Worm (Caenorhabditis elegans) whole organism, L2 larva: ENCODE data around the gene lpr-7.
A peak's percentile ranks its signal among the peaks of the same experiment; 100 is the strongest.

Experiments used
- C34F6.9 ChIP-seq: fragments of 150-350 bp; optimal IDR thresholded peaks from 2 replicates; lab custom pipeline; 2014; ENCODE audit warnings: missing biosample characterization, missing genetic modification characterization
- F13H6.1 ChIP-seq: sonication (generic microtip); optimal IDR thresholded peaks from 2 replicates; lab custom pipeline; 2016; ENCODE audit warnings: missing genetic modification characterization, missing compliant biosample characterization
- R02D3.7 ChIP-seq: fragments of 150-350 bp; optimal IDR thresholded peaks from 2 replicates; lab custom pipeline; 2014; ENCODE audit warnings: missing biosample characterization, missing genetic modification characterization
- Y55F3AM.14 ChIP-seq: fragments of 200-800 bp; sonication (Bioruptor generic); optimal IDR thresholded peaks from 2 replicates; lab custom pipeline; 2018; ENCODE audit warnings: mild to moderate bottlenecking, missing genetic modification characterization, missing compliant biosample characterization
- ZK546.5 ChIP-seq: sonication (generic microtip); optimal IDR thresholded peaks from 2 replicates; lab custom pipeline; 2017; ENCODE audit warnings: missing biosample characterization, missing genetic modification characterization
- alr-1 ChIP-seq: fragments of 150-350 bp; optimal IDR thresholded peaks from 2 replicates; lab custom pipeline; 2014; ENCODE audit warnings: missing biosample characterization, missing genetic modification characterization
- ama-1 ChIP-seq: fragments of 150-350 bp; optimal IDR thresholded peaks from 2 replicates; lab custom pipeline; 2018; ENCODE audit warnings: inconsistent platforms
- blmp-1 ChIP-seq: sonication (generic microtip); optimal IDR thresholded peaks from 2 replicates; lab custom pipeline; 2017; ENCODE audit warnings: missing genetic modification characterization, mild to moderate bottlenecking, missing compliant biosample characterization, antibody characterized with exemption, moderate library complexity; ENCODE audit not compliant: insufficient read depth
- ceh-16 ChIP-seq: fragments of 150-350 bp; optimal IDR thresholded peaks from 2 replicates; lab custom pipeline; 2014; ENCODE audit warnings: missing biosample characterization, missing genetic modification characterization
- ceh-82 ChIP-seq: fragments of 150-350 bp; optimal IDR thresholded peaks from 2 replicates; lab custom pipeline; 2014; ENCODE audit warnings: missing biosample characterization, missing genetic modification characterization
- crh-2 ChIP-seq: sonication (generic microtip); optimal IDR thresholded peaks from 2 replicates; lab custom pipeline; 2017; ENCODE audit warnings: missing biosample characterization, missing genetic modification characterization
- elt-3 ChIP-seq: sonication (generic microtip); optimal IDR thresholded peaks from 2 replicates; lab custom pipeline; 2017; ENCODE audit warnings: missing biosample characterization, missing genetic modification characterization
- fos-1 ChIP-seq: fragments of 150-350 bp; optimal IDR thresholded peaks from 2 replicates; lab custom pipeline; 2014; ENCODE audit warnings: missing biosample characterization, missing genetic modification characterization
- gmeb-1 ChIP-seq: fragments of 150-350 bp; optimal IDR thresholded peaks from 2 replicates; lab custom pipeline; 2014; ENCODE audit warnings: missing biosample characterization, missing genetic modification characterization
- lin-11 ChIP-seq: fragments of 150-350 bp; sonication (generic microtip); optimal IDR thresholded peaks from 2 replicates; lab custom pipeline; 2014; ENCODE audit warnings: missing biosample characterization, missing genetic modification characterization, inconsistent platforms, mixed read lengths
- lin-13 ChIP-seq: fragments of 150-350 bp; optimal IDR thresholded peaks from 2 replicates; lab custom pipeline; 2014; ENCODE audit warnings: missing biosample characterization, missing genetic modification reagents, missing genetic modification characterization
- lin-39 ChIP-seq: fragments of 150-350 bp; optimal IDR thresholded peaks from 2 replicates; lab custom pipeline; 2014; ENCODE audit warnings: missing biosample characterization, missing genetic modification reagents, missing genetic modification characterization
- mbf-1 ChIP-seq: sonication (generic microtip); optimal IDR thresholded peaks from 2 replicates; lab custom pipeline; 2017; ENCODE audit warnings: missing biosample characterization, missing genetic modification characterization
- nhr-10 ChIP-seq: sonication (generic microtip); optimal IDR thresholded peaks from 2 replicates; lab custom pipeline; 2017; ENCODE audit warnings: missing biosample characterization, missing genetic modification characterization
- nhr-11 ChIP-seq: fragments of 150-350 bp; optimal IDR thresholded peaks from 2 replicates; lab custom pipeline; 2014; ENCODE audit warnings: missing biosample characterization, missing genetic modification characterization
- nhr-12 ChIP-seq: fragments of 150-350 bp; optimal IDR thresholded peaks from 2 replicates; lab custom pipeline; 2014; ENCODE audit warnings: missing biosample characterization, missing genetic modification characterization
- nhr-129 ChIP-seq: fragments of 150-350 bp; optimal IDR thresholded peaks from 2 replicates; lab custom pipeline; 2014; ENCODE audit warnings: missing biosample characterization, missing genetic modification characterization
- nhr-23 ChIP-seq: fragments of 150-350 bp; optimal IDR thresholded peaks from 2 replicates; lab custom pipeline; 2014; ENCODE audit warnings: missing biosample characterization, missing genetic modification reagents, missing genetic modification characterization
- nhr-237 ChIP-seq: fragments of 150-350 bp; optimal IDR thresholded peaks from 2 replicates; lab custom pipeline; 2014; ENCODE audit warnings: missing biosample characterization, missing genetic modification characterization
- nhr-25 ChIP-seq: fragments of 150-350 bp; sonication (generic microtip); optimal IDR thresholded peaks from 3 replicates; lab custom pipeline; 2014; ENCODE audit warnings: missing biosample characterization, missing genetic modification characterization
- peb-1 ChIP-seq: fragments of 150-350 bp; optimal IDR thresholded peaks from 2 replicates; lab custom pipeline; 2014; ENCODE audit warnings: missing biosample characterization, missing genetic modification characterization
- sem-4 ChIP-seq: fragments of 150-350 bp; optimal IDR thresholded peaks from 2 replicates; lab custom pipeline; 2014; ENCODE audit warnings: missing biosample characterization, missing genetic modification reagents, missing genetic modification characterization
- skn-1 ChIP-seq: sonication (generic microtip); optimal IDR thresholded peaks from 2 replicates; lab custom pipeline; 2017; ENCODE audit warnings: missing biosample characterization, missing genetic modification characterization
- sma-9 ChIP-seq, 2 experiments: fragments of 150-350 bp in 1 of 2; sonication (generic microtip) in 1 of 2; optimal IDR thresholded peaks; 2 replicates each; lab custom pipeline; 2014 to 2016; ENCODE audit warnings: missing genetic modification characterization in 2 of 2, mild to moderate bottlenecking in 1 of 2, missing biosample characterization in 1 of 2, missing compliant biosample characterization in 1 of 2, missing genetic modification reagents in 1 of 2, moderate library complexity in 1 of 2
- snpc-4 ChIP-seq: fragments of 150-350 bp; optimal IDR thresholded peaks from 2 replicates; lab custom pipeline; 2014; ENCODE audit warnings: missing biosample characterization, missing genetic modification characterization
- unc-39 ChIP-seq: fragments of 150-350 bp; optimal IDR thresholded peaks from 2 replicates; lab custom pipeline; 2014; ENCODE audit warnings: missing biosample characterization, missing genetic modification characterization
- unc-55 ChIP-seq: fragments of 150-350 bp; sonication (generic microtip); optimal IDR thresholded peaks from 3 replicates; lab custom pipeline; 2014; ENCODE audit warnings: missing biosample characterization, missing genetic modification reagents, missing genetic modification characterization
- unc-62 ChIP-seq: fragments of 150-350 bp; optimal IDR thresholded peaks from 2 replicates; lab custom pipeline; 2014; ENCODE audit warnings: missing biosample characterization, missing genetic modification reagents, missing genetic modification characterization
- zag-1 ChIP-seq: fragments of 150-350 bp; optimal IDR thresholded peaks from 2 replicates; lab custom pipeline; 2014; ENCODE audit warnings: missing biosample characterization, missing genetic modification characterization
- ztf-11 ChIP-seq: sonication (generic microtip); optimal IDR thresholded peaks from 2 replicates; lab custom pipeline; 2017; ENCODE audit warnings: missing biosample characterization, missing genetic modification characterization
- ztf-4 ChIP-seq: fragments of 150-350 bp; optimal IDR thresholded peaks from 2 replicates; lab custom pipeline; 2014; ENCODE audit warnings: missing biosample characterization, missing genetic modification characterization

The lpr-7 gene

DNA sequence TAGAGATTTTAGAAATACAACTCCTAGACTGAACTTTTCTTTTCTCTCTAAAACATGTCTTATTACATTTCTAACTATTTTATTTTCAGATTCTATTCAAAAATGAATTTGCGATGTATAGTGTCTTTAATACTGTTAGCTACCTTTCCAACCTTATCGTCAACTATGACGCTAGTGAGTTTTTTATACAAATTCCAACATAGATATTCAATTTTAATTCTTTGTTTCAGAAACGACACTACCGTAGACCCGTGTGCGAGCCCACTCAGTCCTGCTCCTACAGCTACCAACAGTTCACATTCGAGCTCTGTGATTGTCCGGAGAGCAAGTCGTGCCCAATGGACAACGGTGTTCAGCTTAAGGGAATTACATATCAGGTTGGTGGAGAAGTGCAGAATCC is 26.9 kb upstream of the lpr-7 start, which contains the start of gene M6.4:
Gene M6.4 (plus strand): TSS at position 55 of the 400 bp plus-strand sequence.
- no peak for TF ChIP-seq nhr-23 (tag; lab: Kevin White, UChicago)
- TF ChIP-seq ztf-4 (tag; lab: Kevin White, UChicago) = no peak
- TF ChIP-seq crh-2 (tag; lab: Kevin White, UChicago) = no peak
- TF ChIP-seq ztf-11 (tag; lab: Kevin White, UChicago) = no peak
- TF ChIP-seq C34F6.9 (tag; lab: Kevin White, UChicago) = no peak
- TF ChIP-seq Y55F3AM.14 = no peak
- TF ChIP-seq unc-55 (GFP tag; lab: Kevin White, UChicago) = no peak
- no peak for TF ChIP-seq ceh-16

DNA sequence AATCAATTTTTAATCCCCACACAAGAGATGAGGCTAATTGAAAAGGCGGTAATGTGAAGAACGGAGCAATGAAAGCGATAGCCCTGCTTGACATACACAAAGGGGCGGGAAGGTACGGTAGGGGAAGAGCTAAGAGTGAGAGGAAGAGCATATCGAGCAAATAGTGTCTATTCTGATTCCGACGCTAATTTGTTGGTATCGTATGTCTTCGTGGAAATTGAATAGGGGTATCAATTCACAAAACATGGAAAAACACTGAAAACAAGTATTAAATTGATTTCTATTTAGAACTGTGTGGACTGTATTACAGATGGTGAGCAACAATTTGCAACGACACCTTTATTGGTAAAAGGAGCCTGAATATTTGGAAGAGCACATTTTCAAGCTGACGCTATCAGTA is 19.1 kb upstream of the lpr-7 start, which contains the start of gene pha-2:
Gene pha-2 (minus strand): TSS at position 101 of the 400 bp plus-strand sequence.
- no peak for TF ChIP-seq zag-1 (tag; lab: Kevin White, UChicago)
- TF ChIP-seq, all 48 proteins: peak for 0

DNA sequence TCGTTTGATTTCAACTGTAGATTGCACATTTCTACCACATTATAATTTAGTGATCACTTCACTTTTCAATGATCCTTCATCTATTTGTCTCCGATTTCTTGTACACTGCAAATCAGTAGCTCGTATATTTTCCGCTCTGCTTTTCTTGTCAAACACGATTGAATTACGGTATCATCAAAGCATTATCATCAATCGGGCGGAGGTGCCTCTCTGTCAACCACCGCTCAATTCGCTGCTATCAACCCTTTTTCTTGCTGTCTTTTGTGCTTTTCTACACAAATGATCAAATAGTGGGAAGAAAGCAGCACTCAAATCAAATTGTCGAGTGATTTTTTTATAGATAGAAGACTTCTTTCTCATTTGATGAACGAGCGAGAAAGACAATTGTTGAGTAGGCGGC is 18.4 kb upstream of the lpr-7 start:
- no peak for TF ChIP-seq nhr-129
- peak; percentile 28 for TF ChIP-seq fos-1 (tag; lab: Kevin White, UChicago)
- TF ChIP-seq ceh-82 (tag; lab: Kevin White, UChicago) = no peak
- TF ChIP-seq C34F6.9 (tag; lab: Kevin White, UChicago) = no peak

DNA sequence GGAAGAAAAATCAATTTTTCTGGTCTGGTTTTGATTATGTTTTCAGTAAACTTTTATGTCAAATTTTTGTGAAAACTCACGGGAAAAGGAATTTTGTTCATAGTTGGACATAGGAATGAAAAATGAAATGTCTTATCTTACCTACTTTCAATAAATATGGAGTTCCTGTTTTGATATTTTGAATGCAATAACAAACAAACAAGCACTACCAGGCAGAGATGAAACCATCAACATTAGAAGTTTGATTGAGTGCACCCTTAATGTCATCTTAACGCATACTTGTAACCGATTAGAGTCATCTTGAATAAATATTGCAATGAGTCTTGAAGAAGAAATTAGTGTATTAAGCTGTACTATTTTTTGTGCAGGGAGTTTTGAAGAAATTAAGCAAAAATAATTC is 14.5 kb upstream of the lpr-7 start, which contains the start of gene M6.11:
Gene M6.11 (minus strand): TSS at position 101 of the 400 bp plus-strand sequence.
- TF ChIP-seq elt-3 (tag; lab: Kevin White, UChicago) (no peak), nhr-11 (tag; lab: Kevin White, UChicago) (no peak), lin-13 (no peak), ztf-11 (tag; lab: Kevin White, UChicago) (no peak), ama-1 (lab: Kevin White, UChicago) (no peak), lin-39 (tag; lab: Kevin White, UChicago) (no peak), blmp-1 (tag; lab: Kevin White, UChicago) (no peak), unc-55 (GFP tag; lab: Kevin White, UChicago) (no peak), sem-4 (tag; lab: Kevin White, UChicago) (no peak)

ce11 chrX:642817-643216 is 13.2 kb upstream of the lpr-7 start:
- TF ChIP-seq lin-39 (tag; lab: Kevin White, UChicago) (no peak), C34F6.9 (tag; lab: Kevin White, UChicago) (no peak), nhr-11 (tag; lab: Kevin White, UChicago) (no peak), ama-1 (lab: Kevin White, UChicago) (no peak), elt-3 (tag; lab: Kevin White, UChicago) (no peak), gmeb-1 (tag; lab: Kevin White, UChicago) (no peak), lin-11 (tag; lab: Kevin White, UChicago) (no peak), nhr-12 (tag; lab: Kevin White, UChicago) (no peak), skn-1 (tag; lab: Kevin White, UChicago) (no peak), ztf-11 (tag; lab: Kevin White, UChicago) (no peak), crh-2 (tag; lab: Kevin White, UChicago) (no peak), blmp-1 (tag; lab: Kevin White, UChicago) (no peak), alr-1 (no peak)

DNA sequence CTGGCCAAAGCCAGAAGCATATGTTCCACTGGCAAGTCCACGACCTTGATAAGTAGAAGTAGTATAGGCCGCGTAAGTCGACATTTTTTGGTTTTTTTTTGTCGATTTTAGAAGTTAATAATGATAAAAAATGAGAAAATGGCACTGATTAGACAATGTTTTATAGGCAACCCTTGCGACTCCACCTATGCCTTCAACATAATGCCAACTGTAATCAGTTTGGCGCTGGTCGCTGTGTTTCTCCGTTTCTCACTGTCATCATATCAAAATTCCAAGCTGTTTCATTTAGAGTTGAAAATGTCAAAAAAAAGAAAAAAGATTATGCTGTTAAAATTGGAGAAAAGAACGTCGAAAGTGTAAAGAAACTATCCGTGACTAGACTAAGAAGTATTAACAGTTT is 10.4 kb upstream of the lpr-7 start:
- TF ChIP-seq sma-9 (GFP tag; optimal IDR thresholded peaks at IDR 0.05; lab: Kevin White, UChicago) = no peak
- TF ChIP-seq sma-9 (tag; optimal IDR thresholded peaks at IDR 0.05; lab: Kevin White, UChicago) = no peak
- TF ChIP-seq nhr-10 (tag; lab: Kevin White, UChicago) = no peak
- no peak for TF ChIP-seq Y55F3AM.14
- peak; percentile 2 for TF ChIP-seq F13H6.1 (tag; lab: Kevin White, UChicago)
- TF ChIP-seq lin-13 = no peak
- TF ChIP-seq gmeb-1 (tag; lab: Kevin White, UChicago) = peak; percentile 36
- TF ChIP-seq fos-1 (tag; lab: Kevin White, UChicago) = peak; percentile 75

- TF ChIP-seq fos-1 (tag; lab: Kevin White, UChicago) (peak; percentile 52), ceh-82 (tag; lab: Kevin White, UChicago) (no peak), sma-9 (GFP tag; optimal IDR thresholded peaks at IDR 0.05; lab: Kevin White, UChicago) (peak; percentile 8), sma-9 (tag; optimal IDR thresholded peaks at IDR 0.05; lab: Kevin White, UChicago) (no peak), peb-1 (tag; lab: Kevin White, UChicago) (no peak), nhr-10 (tag; lab: Kevin White, UChicago) (no peak), nhr-237 (no peak), unc-62 (GFP tag; lab: Kevin White, UChicago) (no peak), ceh-16 (no peak), ama-1 (lab: Kevin White, UChicago) (no peak), Y55F3AM.14 (no peak), ztf-4 (tag; lab: Kevin White, UChicago) (no peak), crh-2 (tag; lab: Kevin White, UChicago) (peak; percentile 20), elt-3 (tag; lab: Kevin White, UChicago) (no peak), unc-39 (no peak), snpc-4 (tag; lab: Kevin White, UChicago) (no peak), R02D3.7 (tag; lab: Kevin White, UChicago) (no peak), lin-13 (no peak), mbf-1 (tag; lab: Kevin White, UChicago) (no peak), alr-1 (no peak), ztf-11 (tag; lab: Kevin White, UChicago) (no peak), nhr-12 (tag; lab: Kevin White, UChicago) (no peak), ZK546.5 (tag; lab: Kevin White, UChicago) (no peak), nhr-25 (no peak)
Observed at ce11 chrX:646493-646892, 9.5 kb upstream of the lpr-7 start.
